Fruit fly (Drosophila melanogaster): ENCODE data around the gene CG43390.

CG43390 gene

dm6 chr3L:11626229-11626826 lies 46.6 kb upstream of the CG43390 start, which contains the start of gene PCID2 (continued):
- TF ChIP-seq Hr39 (optimal IDR thresholded peaks at IDR 0.05), result no peak
- TF ChIP-seq ewg (GFP tag; optimal IDR thresholded peaks at IDR 0.05), result no peak
- TF ChIP-seq Sry-δ (GFP tag; optimal IDR thresholded peaks at IDR 0.05), result peak; percentile 77
- TF ChIP-seq CG9609 (GFP tag; optimal IDR thresholded peaks at IDR 0.05), result no peak
- TF ChIP-seq E2f2 (GFP tag; IDR thresholded peaks at IDR 0.05), result peak; percentile 53; the same call in 1 of the 2 replicates
- no peak for TF ChIP-seq CG12744 (GFP tag; optimal IDR thresholded peaks at IDR 0.05)
- TF ChIP-seq Dref (GFP tag; IDR thresholded peaks at IDR 0.05), result peak; percentile 74
- no peak for TF ChIP-seq CG6813 (GFP tag; optimal IDR thresholded peaks at IDR 0.05)
- no peak for TF ChIP-seq Nf-YC (tag; optimal IDR thresholded peaks at IDR 0.05)
- no peak for TF ChIP-seq Pdp1 (GFP tag; optimal IDR thresholded peaks at IDR 0.05)
- no peak for TF ChIP-seq CG12659 (GFP tag; optimal IDR thresholded peaks at IDR 0.05)
- TF ChIP-seq en (GFP tag; optimal IDR thresholded peaks at IDR 0.05), result no peak
- no peak for TF ChIP-seq Hr3 (GFP tag; optimal IDR thresholded peaks at IDR 0.05)
- TF ChIP-seq seq (GFP tag; IDR thresholded peaks at IDR 0.05), result no peak
- TF ChIP-seq Jarid2 (GFP tag; optimal IDR thresholded peaks at IDR 0.05), result no peak
- no peak for TF ChIP-seq CG7556 (GFP tag; optimal IDR thresholded peaks at IDR 0.05)
- no peak for TF ChIP-seq Dad (GFP tag; optimal IDR thresholded peaks at IDR 0.05)
- no peak for TF ChIP-seq CG11398 (GFP tag; optimal IDR thresholded peaks at IDR 0.05)
- TF ChIP-seq Xbp1 (GFP tag; optimal IDR thresholded peaks at IDR 0.05), result no peak
- TF ChIP-seq PHDP (tag; optimal IDR thresholded peaks at IDR 0.05), result no peak
- peak; percentile 74 for TF ChIP-seq Bgb (GFP tag; IDR thresholded peaks at IDR 0.05; ENCODE audit: partially characterized antibody)
- no peak for TF ChIP-seq Ssrp (tag; optimal IDR thresholded peaks at IDR 0.05)
- TF ChIP-seq CG13287 (GFP tag; IDR thresholded peaks at IDR 0.05; ENCODE audit: partially characterized antibody), result peak; percentile 89
- TF ChIP-seq Scr (GFP tag; IDR thresholded peaks at IDR 0.05; ENCODE audit: partially characterized antibody), result peak; percentile 83
- TF ChIP-seq pho (GFP tag; optimal IDR thresholded peaks at IDR 0.05), result no peak
- TF ChIP-seq Tbp (GFP tag; optimal IDR thresholded peaks at IDR 0.05), result no peak
- peak; percentile 58 for TF ChIP-seq MBD-R2 (GFP tag; IDR thresholded peaks at IDR 0.05)
- peak; percentile 53; the same call in 1 of the 3 replicates for TF ChIP-seq CG7963 (GFP tag; IDR thresholded peaks at IDR 0.05; ENCODE audit: partially characterized antibody)
- TF ChIP-seq ttk (GFP tag; IDR thresholded peaks at IDR 0.05), result no peak
- no peak for TF ChIP-seq fd102C (GFP tag; optimal IDR thresholded peaks at IDR 0.05)
- TF ChIP-seq danr (GFP tag; IDR thresholded peaks at IDR 0.05), result no peak
- TF ChIP-seq C15 (GFP tag; IDR thresholded peaks at IDR 0.05), result no peak
- TF ChIP-seq Med (GFP tag), result peak; percentile 35
- no peak for TF ChIP-seq grau (tag; optimal IDR thresholded peaks at IDR 0.05)
- no peak for TF ChIP-seq CG1529 (GFP tag; optimal IDR thresholded peaks at IDR 0.05)
- TF ChIP-seq CG11696 (GFP tag; IDR thresholded peaks at IDR 0.05), result no peak
- TF ChIP-seq knrl (GFP tag; IDR thresholded peaks at IDR 0.05; ENCODE audit: partially characterized antibody), result peak; percentile 79
- TF ChIP-seq CG14860 (GFP tag; IDR thresholded peaks at IDR 0.05; ENCODE audit: partially characterized antibody), result peak; percentile 60; the same call in 2 of the 3 replicates
- TF ChIP-seq row (GFP tag; IDR thresholded peaks at IDR 0.05), result peak; percentile 33; the same call in 1 of the 3 replicates
- TF ChIP-seq CG2129 (GFP tag; IDR thresholded peaks at IDR 0.05; ENCODE audit: partially characterized antibody), result peak; percentile 58
- TF ChIP-seq nau (GFP tag; optimal IDR thresholded peaks at IDR 0.05), result no peak
- TF ChIP-seq CG5245 (GFP tag; optimal IDR thresholded peaks at IDR 0.05), result no peak
- peak; percentile 80 for TF ChIP-seq bbx (GFP tag; IDR thresholded peaks at IDR 0.05; ENCODE audit: partially characterized antibody)
- TF ChIP-seq eve (GFP tag; optimal IDR thresholded peaks at IDR 0.05), result no peak
- TF ChIP-seq Myb (GFP tag; optimal IDR thresholded peaks at IDR 0.05), result peak; percentile 14
- no peak for TF ChIP-seq CG4820 (GFP tag; optimal IDR thresholded peaks at IDR 0.05)
- no peak for TF ChIP-seq Dfd (GFP tag; optimal IDR thresholded peaks at IDR 0.05)
- no peak for TF ChIP-seq HLH3B (GFP tag; IDR thresholded peaks at IDR 0.05)
- no peak for TF ChIP-seq ssp (GFP tag; IDR thresholded peaks at IDR 0.05)
- no peak for TF ChIP-seq CG10209 (GFP tag; optimal IDR thresholded peaks at IDR 0.05)
